Worm (Caenorhabditis elegans) whole organism, L4 larva: ENCODE measurements around the gene fbxb-16.

Source experiments
- D1046.2 ChIP-seq: fragments of 200-800 bp; sonication (Bioruptor generic); IDR thresholded peaks from 2 replicates; pipeline ENCODE4 v1.3.6; 2022; ENCODE audit warnings: missing genetic modification characterization, missing compliant biosample characterization
- F26F4.8 ChIP-seq: fragments of 200-800 bp; sonication (Bioruptor generic); conservative IDR thresholded peaks from 2 replicates; pipeline ENCODE4 v1.3.6; 2022; ENCODE audit warnings: missing genetic modification characterization, missing compliant biosample characterization
- R02D3.7 ChIP-seq: fragments of 150-350 bp; sonication (generic microtip); optimal IDR thresholded peaks from 3 replicates; lab custom pipeline; 2014; ENCODE audit warnings: missing biosample characterization, missing genetic modification characterization
- T26A8.4 ChIP-seq: fragments of 200-800 bp; sonication (Bioruptor generic); IDR thresholded peaks from 2 replicates; pipeline ENCODE4 v1.3.6; 2022; ENCODE audit warnings: missing genetic modification characterization, missing compliant biosample characterization
- Y48G9A.11 ChIP-seq: fragments of 200-800 bp; sonication (Bioruptor generic); IDR thresholded peaks from 2 replicates; pipeline ENCODE4 v1.3.6; 2022; ENCODE audit warnings: missing genetic modification reagents, missing genetic modification characterization, missing compliant biosample characterization
- ZK546.5 ChIP-seq, 2 experiments: sonication (generic microtip); optimal IDR thresholded peaks; 2 replicates each; lab custom pipeline; 2017; ENCODE audit warnings: missing biosample characterization in 2 of 2, missing genetic modification characterization in 2 of 2
- aha-1 ChIP-seq: fragments of 150-350 bp; peaks from one replicate; lab custom pipeline; 2014; ENCODE audit warnings: missing biosample characterization, missing genetic modification characterization
- attf-4 ChIP-seq: sonication (generic microtip); optimal IDR thresholded peaks from 3 replicates; lab custom pipeline; 2017; ENCODE audit warnings: missing biosample characterization, missing genetic modification characterization
- ceh-62 ChIP-seq: sonication (generic microtip); optimal IDR thresholded peaks from 2 replicates; lab custom pipeline; 2017; ENCODE audit warnings: missing biosample characterization, missing genetic modification characterization
- cey-2 ChIP-seq: sonication (generic microtip); optimal IDR thresholded peaks from 3 replicates; lab custom pipeline; 2017; ENCODE audit warnings: missing genetic modification characterization, mild to moderate bottlenecking, missing compliant biosample characterization, antibody characterized with exemption, borderline replicate concordance; ENCODE audit not compliant: insufficient read depth
- dmd-6 ChIP-seq: fragments of 200-800 bp; sonication (Bioruptor generic); IDR thresholded peaks from 2 replicates; pipeline ENCODE4 v1.3.6; 2022; ENCODE audit warnings: missing genetic modification reagents, missing genetic modification characterization, missing compliant biosample characterization
- duxl-1 ChIP-seq: sonication (generic microtip); optimal IDR thresholded peaks from 2 replicates; lab custom pipeline; 2016; ENCODE audit warnings: mild to moderate bottlenecking, missing genetic modification characterization, moderate library complexity, missing compliant biosample characterization; ENCODE audit not compliant: poor library complexity
- egl-43 ChIP-seq: fragments of 200-800 bp; sonication (Bioruptor generic); IDR thresholded peaks from 2 replicates; pipeline ENCODE4 v1.3.6; 2022; ENCODE audit warnings: missing genetic modification reagents, missing genetic modification characterization, missing compliant biosample characterization
- fkh-10 ChIP-seq: fragments of 150-350 bp; optimal IDR thresholded peaks from 2 replicates; lab custom pipeline; 2014; ENCODE audit warnings: missing biosample characterization, missing genetic modification reagents, missing genetic modification characterization
- fos-1 ChIP-seq: fragments of 150-350 bp; optimal IDR thresholded peaks from 2 replicates; lab custom pipeline; 2014; ENCODE audit warnings: missing biosample characterization, missing genetic modification characterization
- hlh-11 ChIP-seq: fragments of 200-800 bp; sonication (Bioruptor generic); optimal IDR thresholded peaks from 2 replicates; lab custom pipeline; 2018; ENCODE audit warnings: mild to moderate bottlenecking, missing genetic modification characterization, missing compliant biosample characterization
- hmg-1.1 ChIP-seq: fragments of 200-800 bp; sonication (Bioruptor generic); IDR thresholded peaks from 2 replicates; pipeline ENCODE4 v1.3.6; 2022; ENCODE audit warnings: missing genetic modification reagents, missing genetic modification characterization, missing compliant biosample characterization
- lin-15B ChIP-seq: fragments of 150-350 bp; sonication (generic microtip); optimal IDR thresholded peaks from 3 replicates; lab custom pipeline; 2014; ENCODE audit warnings: missing biosample characterization, missing genetic modification characterization
- lin-38 ChIP-seq: fragments of 200-800 bp; sonication (Bioruptor generic); IDR thresholded peaks from 2 replicates; pipeline ENCODE4 v1.3.6; 2022; ENCODE audit warnings: missing genetic modification reagents, missing genetic modification characterization, missing compliant biosample characterization
- lsy-2 ChIP-seq, 2 experiments: fragments of 150-350 bp in 1 of 2; sonication (generic microtip) in 1 of 2; optimal IDR thresholded peaks; 2 replicates each; lab custom pipeline; 2014 to 2017; ENCODE audit warnings: missing biosample characterization in 2 of 2, missing genetic modification characterization in 2 of 2
- madf-9 ChIP-seq: fragments of 200-800 bp; sonication (Bioruptor generic); conservative IDR thresholded peaks from 2 replicates; pipeline ENCODE4 v1.3.6; 2022; ENCODE audit warnings: missing genetic modification reagents, missing genetic modification characterization, missing compliant biosample characterization
- mdl-1 ChIP-seq, 2 experiments: fragments of 150-350 bp in 1 of 2; sonication (generic microtip) in 1 of 2; optimal IDR thresholded peaks; 2 replicates each; lab custom pipeline; 2014 to 2017; ENCODE audit warnings: missing biosample characterization in 2 of 2, missing genetic modification characterization in 2 of 2
- mes-2 ChIP-seq: sonication (generic microtip); optimal IDR thresholded peaks from 2 replicates; lab custom pipeline; 2016; ENCODE audit warnings: missing genotype, mild to moderate bottlenecking, missing genetic modification characterization, missing compliant biosample characterization; ENCODE audit not compliant: poor library complexity, severe bottlenecking
- mxl-3 ChIP-seq: fragments of 200-800 bp; sonication (Bioruptor generic); optimal IDR thresholded peaks from 2 replicates; lab custom pipeline; 2018; ENCODE audit warnings: mild to moderate bottlenecking, missing genetic modification characterization, missing compliant biosample characterization
- nhr-102 ChIP-seq: sonication (generic microtip); optimal IDR thresholded peaks from 2 replicates; lab custom pipeline; 2016; ENCODE audit warnings: mild to moderate bottlenecking, missing genetic modification characterization, moderate library complexity, missing compliant biosample characterization
- nhr-111 ChIP-seq: fragments of 200-800 bp; sonication (Bioruptor generic); optimal IDR thresholded peaks from 2 replicates; lab custom pipeline; 2018; ENCODE audit warnings: mild to moderate bottlenecking, missing genetic modification characterization, missing compliant biosample characterization
- nhr-25 ChIP-seq: sonication (generic microtip); optimal IDR thresholded peaks from 2 replicates; lab custom pipeline; 2017; ENCODE audit warnings: missing genetic modification characterization, mild to moderate bottlenecking, missing compliant biosample characterization, antibody characterized with exemption, moderate library complexity, borderline replicate concordance; ENCODE audit not compliant: insufficient read depth
- nhr-42 ChIP-seq: fragments of 200-800 bp; sonication (Bioruptor generic); IDR thresholded peaks from 2 replicates; pipeline ENCODE4 v1.3.6; 2022; ENCODE audit warnings: missing genetic modification characterization, missing compliant biosample characterization
- set-16 ChIP-seq: fragments of 200-800 bp; sonication (Bioruptor generic); IDR thresholded peaks from 2 replicates; pipeline ENCODE4 v1.3.6; 2022; ENCODE audit warnings: missing genetic modification reagents, missing genetic modification characterization, missing compliant biosample characterization
- snpc-4 ChIP-seq: fragments of 150-350 bp; optimal IDR thresholded peaks from 2 replicates; lab custom pipeline; 2014; ENCODE audit warnings: missing biosample characterization, missing genetic modification characterization
- spr-3 ChIP-seq: fragments of 200-800 bp; sonication (Bioruptor generic); optimal IDR thresholded peaks from 2 replicates; lab custom pipeline; 2018; ENCODE audit warnings: mild to moderate bottlenecking, missing genetic modification characterization, missing compliant biosample characterization
- tra-1 ChIP-seq: fragments of 200-800 bp; sonication (Bioruptor generic); IDR thresholded peaks from 2 replicates; pipeline ENCODE4 v1.3.6; 2022; ENCODE audit warnings: missing genetic modification reagents, missing genetic modification characterization, missing compliant biosample characterization
- unc-62 ChIP-seq, 3 experiments: fragments of 150-350 bp in 1 of 3; sonication (generic microtip); optimal IDR thresholded peaks in 2 of 3; peaks in 1 of 3; 1 replicate in 1 of 3; 2 replicates in 2 of 3; lab custom pipeline; 2014 to 2017; ENCODE audit warnings: missing biosample characterization in 3 of 3, missing genetic modification characterization in 3 of 3, missing genetic modification reagents in 3 of 3, missing genotype in 1 of 3
- zag-1 ChIP-seq: fragments of 150-350 bp; optimal IDR thresholded peaks from 2 replicates; lab custom pipeline; 2014; ENCODE audit warnings: missing biosample characterization, missing genetic modification characterization
- zfp-2 ChIP-seq: sonication (generic microtip); optimal IDR thresholded peaks from 2 replicates; lab custom pipeline; 2016; ENCODE audit warnings: mild to moderate bottlenecking, missing genetic modification characterization, missing compliant biosample characterization
- ztf-7 ChIP-seq: fragments of 150-350 bp; optimal IDR thresholded peaks from 2 replicates; lab custom pipeline; 2014; ENCODE audit warnings: missing biosample characterization, missing genetic modification characterization

The fbxb-16 gene

ce11 chrII:1663516-1663915 lies 11.8 kb upstream of the fbxb-16 start, which contains the start of gene duxl-1 (continued):
- no peak for TF ChIP-seq lin-15B (tag; lab: Kevin White, UChicago)
- no peak for TF ChIP-seq set-16 (GFP tag; lab: Robert Waterston, UW)
- TF ChIP-seq unc-62 (GFP tag; optimal IDR thresholded peaks at IDR 0.05 in 1 of 2; lab: Kevin White, UChicago) = peak in 1 of 2 experiments; percentile 81
- no peak for TF ChIP-seq unc-62 (tag; optimal IDR thresholded peaks at IDR 0.05; lab: Kevin White, UChicago)
- no peak for TF ChIP-seq zfp-2 (tag; lab: Kevin White, UChicago)
- no peak for TF ChIP-seq egl-43 (GFP tag; lab: Robert Waterston, UW)
- peak; percentile 7 for TF ChIP-seq mxl-3 (GFP tag; lab: Kevin White, UChicago)
- peak; percentile 11 for TF ChIP-seq nhr-102 (tag; lab: Kevin White, UChicago)
- no peak for TF ChIP-seq spr-3
- peak; percentile 93 for TF ChIP-seq aha-1 (tag; lab: Kevin White, UChicago)
- TF ChIP-seq fkh-10 (GFP tag; lab: Kevin White, UChicago) = no peak
- TF ChIP-seq zag-1 = no peak
- peak; percentile 88 for TF ChIP-seq duxl-1 (tag; lab: Kevin White, UChicago)
- TF ChIP-seq attf-4 = no peak
- no peak for TF ChIP-seq nhr-25
- TF ChIP-seq fos-1 (tag; lab: Kevin White, UChicago) = no peak
- no peak for TF ChIP-seq ztf-7 (tag; lab: Kevin White, UChicago)
- no peak for TF ChIP-seq nhr-42
- no peak for TF ChIP-seq snpc-4 (tag; lab: Kevin White, UChicago)
- peak in 1 of 2 experiments; percentile 2 for TF ChIP-seq mdl-1 (tag; optimal IDR thresholded peaks at IDR 0.05; lab: Kevin White, UChicago)
- TF ChIP-seq F26F4.8 (GFP tag; lab: Robert Waterston, UW) = no peak
- TF ChIP-seq hlh-11 (tag; lab: Kevin White, UChicago) = peak; percentile 65
- TF ChIP-seq ceh-62 (tag; lab: Kevin White, UChicago) = no peak
- no peak for TF ChIP-seq R02D3.7 (tag; lab: Kevin White, UChicago)
- no peak for TF ChIP-seq lin-38 (GFP tag; lab: Robert Waterston, UW)
- TF ChIP-seq ZK546.5 (tag; optimal IDR thresholded peaks at IDR 0.05; lab: Kevin White, UChicago) = no peak
- no peak for TF ChIP-seq madf-9 (GFP tag; lab: Robert Waterston, UW)

ce11 chrII:1662881-1663280 lies 11.2 kb upstream of the fbxb-16 start, which contains the start of gene ZC204.14:
TSS of gene ZC204.14 (minus strand) at chrII:1662949.
- TF ChIP-seq nhr-111 (GFP tag; lab: Kevin White, UChicago) (no peak), lsy-2 (tag; optimal IDR thresholded peaks at IDR 0.05; lab: Kevin White, UChicago) (peak in 1 of 2 experiments; percentile 46), attf-4 (no peak), mes-2 (peak; percentile 51), cey-2 (tag; lab: Kevin White, UChicago) (no peak)
- TF ChIP-seq, all 104 proteins: peak for 2

- TF ChIP-seq dmd-6 (GFP tag; lab: Robert Waterston, UW) (peak; percentile 23; the same call in 1 of the 2 replicates), T26A8.4 (GFP tag; lab: Robert Waterston, UW) (0 out of 2 replicates have a peak, but pooled peaks have one; percentile 43), D1046.2 (GFP tag; lab: Robert Waterston, UW) (0 out of 2 replicates have a peak, but pooled peaks have one; percentile 24), mes-2 (peak; percentile 26), Y48G9A.11 (GFP tag; lab: Robert Waterston, UW) (peak; percentile 72), hmg-1.1 (GFP tag; lab: Robert Waterston, UW) (peak; percentile 49), tra-1 (0 out of 2 replicates have a peak, but pooled peaks have one; percentile 16), duxl-1 (tag; lab: Kevin White, UChicago) (peak; percentile 51)
These were observed 9.7 kb upstream of the fbxb-16 start for ce11 chrII:1661300-1661838.
